Fruit fly (Drosophila melanogaster) whole organism, pupa: Measurements from ENCODE around the gene Etl1.
A peak's percentile ranks its signal among the peaks of the same experiment; 100 is the strongest.

Experiments
- CG10348 ChIP-seq: fragments of 200-800 bp; sonication (Bioruptor generic); IDR thresholded peaks from 2 replicates; pipeline ENCODE4 v1.3.6; 2022; ENCODE audit warnings: missing biosample characterization, missing genetic modification characterization
- CG12605 ChIP-seq: fragments of 200-800 bp; sonication (Bioruptor generic); IDR thresholded peaks from 2 replicates; pipeline ENCODE4 v1.3.6; 2022; ENCODE audit warnings: missing biosample characterization, missing genetic modification characterization
- CG13204 ChIP-seq: fragments of 200-800 bp; sonication (Bioruptor generic); optimal IDR thresholded peaks from 2 replicates; lab custom pipeline; 2018; ENCODE audit warnings: missing biosample characterization, mild to moderate bottlenecking, missing genetic modification characterization, moderate library complexity
- CG14655 ChIP-seq: fragments of 200-800 bp; sonication (Bioruptor generic); optimal IDR thresholded peaks from 3 replicates; lab custom pipeline; 2017; ENCODE audit warnings: mild to moderate bottlenecking, missing biosample characterization, missing genetic modification reagents, missing genetic modification characterization
- CG15710 ChIP-seq: fragments of 200-800 bp; sonication (Bioruptor generic); optimal IDR thresholded peaks from 2 replicates; lab custom pipeline; 2018; ENCODE audit warnings: missing biosample characterization, mild to moderate bottlenecking, missing genetic modification characterization, moderate library complexity
- CG17806 ChIP-seq: fragments of 200-800 bp; sonication (Bioruptor generic); optimal IDR thresholded peaks from 2 replicates; lab custom pipeline; 2018; ENCODE audit warnings: missing biosample characterization, mild to moderate bottlenecking, missing genetic modification characterization, moderate library complexity
- CG32121 ChIP-seq: fragments of 200-800 bp; sonication (Bioruptor generic); IDR thresholded peaks from 2 replicates; pipeline ENCODE4 v1.3.6; 2022; ENCODE audit warnings: missing biosample characterization, missing genetic modification characterization
- CG34367 ChIP-seq: fragments of 200-800 bp; sonication (Bioruptor generic); optimal IDR thresholded peaks from 2 replicates; lab custom pipeline; 2018; ENCODE audit warnings: missing biosample characterization, mild to moderate bottlenecking, missing genetic modification characterization
- CG4496 ChIP-seq: fragments of 200-800 bp; sonication (Bioruptor generic); IDR thresholded peaks from 3 replicates; pipeline ENCODE4 v1.3.6; 2022; ENCODE audit warnings: missing biosample characterization, missing genetic modification characterization
- CG8159 ChIP-seq: fragments of 200-800 bp; sonication (Bioruptor generic); optimal IDR thresholded peaks from 3 replicates; lab custom pipeline; 2018; ENCODE audit warnings: missing biosample characterization, mild to moderate bottlenecking, missing genetic modification characterization, moderate library complexity
- CG8301 ChIP-seq: fragments of 200-800 bp; sonication (Bioruptor generic); optimal IDR thresholded peaks from 2 replicates; lab custom pipeline; 2018; ENCODE audit warnings: missing biosample characterization, mild to moderate bottlenecking, missing genetic modification characterization
- CG9948 ChIP-seq: fragments of 200-800 bp; sonication (Bioruptor generic); optimal IDR thresholded peaks from 2 replicates; lab custom pipeline; 2018; ENCODE audit warnings: missing biosample characterization, mild to moderate bottlenecking, missing genetic modification characterization, moderate library complexity
- D1 ChIP-seq: fragments of 200-800 bp; sonication (Bioruptor generic); optimal IDR thresholded peaks from 2 replicates; lab custom pipeline; 2018; ENCODE audit warnings: missing biosample characterization, mild to moderate bottlenecking, missing genetic modification characterization, moderate library complexity
- EcR ChIP-seq: fragments of 200-800 bp; sonication (Bioruptor generic); optimal IDR thresholded peaks from 3 replicates; lab custom pipeline; 2019; ENCODE audit warnings: missing biosample characterization, missing genetic modification characterization, mild to moderate bottlenecking, moderate library complexity, missing genetic modification reagents
- Ets98B ChIP-seq: fragments of 200-800 bp; sonication (Bioruptor generic); IDR thresholded peaks from 2 replicates; pipeline ENCODE4 v1.3.6; 2022; ENCODE audit warnings: missing biosample characterization, missing genetic modification characterization
- Pif1A ChIP-seq: fragments of 200-800 bp; sonication (Bioruptor generic); optimal IDR thresholded peaks from 3 replicates; lab custom pipeline; 2016; ENCODE audit warnings: missing biosample characterization, missing genetic modification characterization
- Pif1B ChIP-seq: fragments of 200-800 bp; sonication (Bioruptor generic); optimal IDR thresholded peaks from 3 replicates; lab custom pipeline; 2016; ENCODE audit warnings: missing biosample characterization, missing genetic modification characterization
- Snoo ChIP-seq: fragments of 200-800 bp; sonication (Bioruptor generic); optimal IDR thresholded peaks from 3 replicates; lab custom pipeline; 2017; ENCODE audit warnings: missing biosample characterization, mild to moderate bottlenecking, missing genetic modification characterization, inconsistent platforms
- fd96Ca ChIP-seq: fragments of 200-800 bp; sonication (Bioruptor generic); IDR thresholded peaks from 3 replicates; pipeline ENCODE4 v1.3.6; 2022; ENCODE audit warnings: missing biosample characterization, missing genetic modification characterization
- gl ChIP-seq: fragments of 200-800 bp; sonication (Bioruptor generic); optimal IDR thresholded peaks from 2 replicates; lab custom pipeline; 2018; ENCODE audit warnings: missing biosample characterization, mild to moderate bottlenecking, missing genetic modification characterization
- rn ChIP-seq: fragments of 200-800 bp; sonication (Bioruptor generic); IDR thresholded peaks from 2 replicates; pipeline ENCODE4 v1.3.6; 2022; ENCODE audit warnings: missing biosample characterization, missing genetic modification characterization

Etl1 gene

dm6 chr2L:9921401-9921800 lies 9.0 kb upstream of the Etl1 start, which contains the start of gene CG4592:
Gene CG4592, plus strand, starts transcription at chr2L:9921633.
- TF ChIP-seq CG13204 (GFP tag; lab: Kevin White, UChicago) (no peak), Pif1B (GFP tag; lab: Kevin White, UChicago) (peak; percentile 77), CG8301 (tag; lab: Kevin White, UChicago) (no peak), rn (GFP tag; lab: Robert Waterston, UW) (no peak), Snoo (tag; lab: Kevin White, UChicago) (no peak), D1 (tag; lab: Kevin White, UChicago) (peak; percentile 2), CG8159 (peak; percentile 65), CG4496 (peak; percentile 87), CG9948 (peak; percentile 54), EcR (GFP tag; lab: Kevin White, UChicago) (no peak), fd96Ca (GFP tag; lab: Robert Waterston, UW) (peak; percentile 82; the same call in 2 of the 3 replicates), CG10348 (GFP tag; lab: Robert Waterston, UW) (no peak), CG17806 (tag; lab: Kevin White, UChicago) (no peak), CG32121 (GFP tag; lab: Robert Waterston, UW) (peak; percentile 82), CG15710 (tag; lab: Kevin White, UChicago) (no peak), CG14655 (GFP tag; lab: Kevin White, UChicago) (no peak), CG12605 (GFP tag; lab: Robert Waterston, UW) (peak; percentile 66), CG34367 (tag; lab: Kevin White, UChicago) (peak; percentile 68), Pif1A (GFP tag; lab: Kevin White, UChicago) (peak; percentile 81), Ets98B (GFP tag; lab: Robert Waterston, UW) (peak; percentile 84), gl (tag; lab: Kevin White, UChicago) (peak; percentile 36)

- no peak for TF ChIP-seq Pif1B (GFP tag; lab: Kevin White, UChicago)
- TF ChIP-seq Snoo (tag; lab: Kevin White, UChicago) = no peak
- no peak for TF ChIP-seq CG4496
- TF ChIP-seq Pif1A (GFP tag; lab: Kevin White, UChicago) = no peak
- TF ChIP-seq Ets98B (GFP tag; lab: Robert Waterston, UW) = no peak
- no peak for TF ChIP-seq CG8301 (tag; lab: Kevin White, UChicago)
- no peak for TF ChIP-seq CG8159
- TF ChIP-seq CG32121 (GFP tag; lab: Robert Waterston, UW) = no peak
- TF ChIP-seq, all 21 proteins: peak for 0
Measured at dm6 chr2L:9919949-9920348, 7.5 kb upstream of the Etl1 start, which contains the start of gene CG4594. Gene CG4594, plus strand, starts transcription at chr2L:9920160.

- TF ChIP-seq CG10348 (GFP tag; lab: Robert Waterston, UW) (no peak), Snoo (tag; lab: Kevin White, UChicago) (no peak), CG13204 (GFP tag; lab: Kevin White, UChicago) (no peak), CG34367 (tag; lab: Kevin White, UChicago) (no peak), CG8159 (no peak), CG9948 (no peak), CG4496 (no peak), CG32121 (GFP tag; lab: Robert Waterston, UW) (no peak), CG17806 (tag; lab: Kevin White, UChicago) (no peak), CG8301 (tag; lab: Kevin White, UChicago) (no peak), fd96Ca (GFP tag; lab: Robert Waterston, UW) (no peak), CG12605 (GFP tag; lab: Robert Waterston, UW) (no peak), rn (GFP tag; lab: Robert Waterston, UW) (no peak), EcR (GFP tag; lab: Kevin White, UChicago) (no peak)
Measured at dm6 chr2L:9919218-9919617, 6.8 kb upstream of the Etl1 start.

- TF ChIP-seq CG13204 (GFP tag; lab: Kevin White, UChicago) (peak; percentile 42), gl (tag; lab: Kevin White, UChicago) (peak; percentile 81), D1 (tag; lab: Kevin White, UChicago) (no peak), CG4496 (peak; percentile 39), EcR (GFP tag; lab: Kevin White, UChicago) (peak; percentile 10), CG32121 (GFP tag; lab: Robert Waterston, UW) (peak; percentile 76), CG8301 (tag; lab: Kevin White, UChicago) (peak; percentile 63), CG15710 (tag; lab: Kevin White, UChicago) (peak; percentile 55), CG10348 (GFP tag; lab: Robert Waterston, UW) (no peak), Pif1A (GFP tag; lab: Kevin White, UChicago) (peak; percentile 82), CG9948 (peak; percentile 58), CG8159 (peak; percentile 63), CG34367 (tag; lab: Kevin White, UChicago) (peak; percentile 2), Snoo (tag; lab: Kevin White, UChicago) (peak; percentile 44), CG17806 (tag; lab: Kevin White, UChicago) (peak; percentile 42), rn (GFP tag; lab: Robert Waterston, UW) (no peak), CG14655 (GFP tag; lab: Kevin White, UChicago) (peak; percentile 78), Pif1B (GFP tag; lab: Kevin White, UChicago) (peak; percentile 69), CG12605 (GFP tag; lab: Robert Waterston, UW) (peak; percentile 80), fd96Ca (GFP tag; lab: Robert Waterston, UW) (peak; percentile 43; the same call in 1 of the 3 replicates), Ets98B (GFP tag; lab: Robert Waterston, UW) (peak; percentile 78)
Measured at dm6 chr2L:9918020-9918959, 5.9 kb upstream of the Etl1 start, which contains the start of the genes CG5885 and CG4598. Gene CG5885, minus strand, starts transcription at chr2L:9918330. Gene CG4598, plus strand, starts transcription at chr2L:9918618.
